Fruit fly (Drosophila melanogaster) whole organism, prepupa: ENCODE results near the gene CG14300.
A peak's percentile ranks its signal among the peaks of the same experiment; 100 is the strongest.

Experiments used
- CG10631 ChIP-seq: fragments of 200-800 bp; sonication (Bioruptor generic); optimal IDR thresholded peaks from 2 replicates; lab custom pipeline; 2016; ENCODE audit warnings: missing biosample characterization, missing genetic modification characterization
- CG10669 ChIP-seq: fragments of 200-800 bp; sonication (Bioruptor generic); optimal IDR thresholded peaks from 3 replicates; lab custom pipeline; 2018; ENCODE audit warnings: missing biosample characterization, mild to moderate bottlenecking, missing genetic modification characterization, moderate library complexity
- CG11762 ChIP-seq: fragments of 200-800 bp; sonication (Bioruptor generic); optimal IDR thresholded peaks from 3 replicates; lab custom pipeline; 2016; ENCODE audit warnings: missing biosample characterization, missing genetic modification characterization; ENCODE audit not compliant: insufficient read depth
- CG15336 ChIP-seq: fragments of 200-800 bp; sonication (Bioruptor generic); IDR thresholded peaks from 2 replicates; pipeline ENCODE4 v1.3.6; 2022; ENCODE audit warnings: missing biosample characterization, missing genetic modification characterization
- CG1621 ChIP-seq: fragments of 200-800 bp; sonication (Bioruptor generic); optimal IDR thresholded peaks from 3 replicates; lab custom pipeline; 2018; ENCODE audit warnings: missing biosample characterization, mild to moderate bottlenecking, missing genetic modification characterization
- CG3032 ChIP-seq: fragments of 200-800 bp; optimal IDR thresholded peaks from 2 replicates; lab custom pipeline; 2019; ENCODE audit warnings: missing biosample characterization, mild to moderate bottlenecking, missing genetic modification characterization, moderate library complexity
- CG32006 ChIP-seq: fragments of 200-800 bp; sonication (Bioruptor generic); optimal IDR thresholded peaks from 3 replicates; lab custom pipeline; 2017; ENCODE audit warnings: missing biosample characterization, mild to moderate bottlenecking, missing genetic modification characterization
- CG34406 ChIP-seq: fragments of 200-800 bp; sonication (Bioruptor generic); optimal IDR thresholded peaks from 3 replicates; lab custom pipeline; 2016; ENCODE audit warnings: missing biosample characterization, missing genetic modification characterization
- CG4318 ChIP-seq: fragments of 200-800 bp; sonication (Bioruptor generic); optimal IDR thresholded peaks from 3 replicates; lab custom pipeline; 2017; ENCODE audit warnings: missing biosample characterization, mild to moderate bottlenecking, missing genetic modification characterization
- CG6792 ChIP-seq: fragments of 200-800 bp; sonication (Bioruptor generic); optimal IDR thresholded peaks from 3 replicates; lab custom pipeline; 2016; ENCODE audit warnings: missing biosample characterization, missing genetic modification characterization
- CG6808 ChIP-seq: fragments of 200-800 bp; sonication (Bioruptor generic); optimal IDR thresholded peaks from 3 replicates; lab custom pipeline; 2017; ENCODE audit warnings: missing biosample characterization, missing genetic modification characterization, mild to moderate bottlenecking, moderate library complexity, missing genetic modification reagents
- CG6854 ChIP-seq: fragments of 200-800 bp; sonication (Bioruptor generic); optimal IDR thresholded peaks from 2 replicates; lab custom pipeline; 2017; ENCODE audit warnings: missing biosample characterization, mild to moderate bottlenecking, missing genetic modification characterization
- CG7368 ChIP-seq: fragments of 200-800 bp; sonication (Bioruptor generic); optimal IDR thresholded peaks from 3 replicates; lab custom pipeline; 2016; ENCODE audit warnings: missing biosample characterization, missing genetic modification characterization
- CG8119 ChIP-seq: fragments of 200-800 bp; sonication (Bioruptor generic); IDR thresholded peaks from 3 replicates; pipeline ENCODE4 v1.3.6; 2022; ENCODE audit warnings: missing biosample characterization, missing genetic modification characterization
- CG8319 ChIP-seq: fragments of 200-800 bp; sonication (Bioruptor generic); optimal IDR thresholded peaks from 3 replicates; lab custom pipeline; 2016; ENCODE audit warnings: missing biosample characterization, missing genetic modification characterization
- CG8632 ChIP-seq: fragments of 200-800 bp; sonication (Bioruptor generic); optimal IDR thresholded peaks from 3 replicates; lab custom pipeline; 2016; ENCODE audit warnings: missing biosample characterization, missing genetic modification characterization
- Eip78C ChIP-seq: fragments of 200-800 bp; sonication (Bioruptor generic); peaks from one replicate; lab custom pipeline; 2016; ENCODE audit warnings: missing biosample characterization, missing genetic modification characterization
- Ets21C ChIP-seq: fragments of 200-800 bp; sonication (Bioruptor generic); optimal IDR thresholded peaks from 3 replicates; lab custom pipeline; 2016; ENCODE audit warnings: missing biosample characterization, missing genetic modification characterization
- Ets96B ChIP-seq: fragments of 200-800 bp; optimal IDR thresholded peaks from 2 replicates; lab custom pipeline; 2019; ENCODE audit warnings: missing biosample characterization, mild to moderate bottlenecking, missing genetic modification characterization, moderate library complexity
- Hr38 ChIP-seq: sonication (Bioruptor generic); optimal IDR thresholded peaks from 2 replicates; lab custom pipeline; 2016; ENCODE audit warnings: missing biosample characterization, missing genetic modification characterization
- Hr39 ChIP-seq: fragments of 200-800 bp; sonication (Bioruptor generic); optimal IDR thresholded peaks from 2 replicates; lab custom pipeline; 2016; ENCODE audit warnings: missing biosample characterization, missing genetic modification characterization
- Hr4 ChIP-seq: fragments of 200-800 bp; sonication (Bioruptor generic); optimal IDR thresholded peaks from 3 replicates; lab custom pipeline; 2016; ENCODE audit warnings: missing biosample characterization, missing genetic modification characterization
- Met ChIP-seq: fragments of 200-800 bp; sonication (Bioruptor generic); optimal IDR thresholded peaks from 3 replicates; lab custom pipeline; 2016; ENCODE audit warnings: missing biosample characterization, missing genetic modification characterization
- Smox ChIP-seq: fragments of 200-800 bp; sonication (Bioruptor generic); optimal IDR thresholded peaks from 3 replicates; lab custom pipeline; 2016; ENCODE audit warnings: missing biosample characterization, missing genetic modification characterization
- Sox102F ChIP-seq: fragments of 200-800 bp; sonication (Bioruptor generic); optimal IDR thresholded peaks from 2 replicates; lab custom pipeline; 2016; ENCODE audit warnings: missing biosample characterization, mild to moderate bottlenecking, missing genetic modification characterization
- Sox14 ChIP-seq: fragments of 200-800 bp; sonication (Bioruptor generic); optimal IDR thresholded peaks from 3 replicates; lab custom pipeline; 2016; ENCODE audit warnings: missing biosample characterization, missing genetic modification characterization
- Sox15 ChIP-seq: fragments of 200-800 bp; sonication (Bioruptor generic); optimal IDR thresholded peaks from 3 replicates; lab custom pipeline; 2016; ENCODE audit warnings: missing biosample characterization, missing genetic modification characterization
- achi ChIP-seq: fragments of 200-800 bp; sonication (Bioruptor generic); optimal IDR thresholded peaks from 3 replicates; lab custom pipeline; 2016; ENCODE audit warnings: missing biosample characterization, missing genetic modification characterization
- acj6 ChIP-seq: fragments of 200-800 bp; sonication (Bioruptor generic); optimal IDR thresholded peaks from 3 replicates; lab custom pipeline; 2016; ENCODE audit warnings: missing biosample characterization, missing genetic modification characterization
- cyc ChIP-seq: fragments of 200-800 bp; sonication (Bioruptor generic); optimal IDR thresholded peaks from 3 replicates; lab custom pipeline; 2016; ENCODE audit warnings: missing biosample characterization, missing genetic modification characterization
- dac ChIP-seq: fragments of 200-800 bp; sonication (Bioruptor generic); optimal IDR thresholded peaks from 2 replicates; lab custom pipeline; 2017; ENCODE audit warnings: missing biosample characterization, mild to moderate bottlenecking, missing genetic modification characterization
- dsx ChIP-seq: fragments of 200-800 bp; optimal IDR thresholded peaks from 3 replicates; lab custom pipeline; 2019; ENCODE audit warnings: missing biosample characterization, mild to moderate bottlenecking, missing genetic modification characterization, moderate library complexity; ENCODE audit not compliant: poor library complexity, severe bottlenecking
- esn ChIP-seq: fragments of 200-800 bp; sonication (Bioruptor generic); optimal IDR thresholded peaks from 2 replicates; lab custom pipeline; 2016; ENCODE audit warnings: missing biosample characterization, mild to moderate bottlenecking, missing genetic modification characterization, moderate library complexity
- fd59A ChIP-seq: fragments of 200-800 bp; sonication (Bioruptor generic); optimal IDR thresholded peaks from 2 replicates; lab custom pipeline; 2017; ENCODE audit warnings: missing biosample characterization, mild to moderate bottlenecking, missing genetic modification characterization, missing genetic modification reagents
- fd85E ChIP-seq: fragments of 200-800 bp; sonication (Bioruptor generic); optimal IDR thresholded peaks from 3 replicates; lab custom pipeline; 2016; ENCODE audit warnings: missing biosample characterization, missing genetic modification characterization
- fkh ChIP-seq: fragments of 200-800 bp; sonication (Bioruptor generic); optimal IDR thresholded peaks from 3 replicates; lab custom pipeline; 2017; ENCODE audit warnings: missing biosample characterization, mild to moderate bottlenecking, missing genetic modification characterization, moderate library complexity
- lz ChIP-seq: fragments of 200-800 bp; sonication (Bioruptor generic); optimal IDR thresholded peaks from 3 replicates; lab custom pipeline; 2016; ENCODE audit warnings: missing biosample characterization, missing genetic modification characterization
- net ChIP-seq: fragments of 200-800 bp; sonication (Bioruptor generic); optimal IDR thresholded peaks from 3 replicates; lab custom pipeline; 2016; ENCODE audit warnings: missing biosample characterization, missing genetic modification characterization
- pdm3 ChIP-seq: fragments of 200-800 bp; sonication (Bioruptor generic); optimal IDR thresholded peaks from 3 replicates; lab custom pipeline; 2016; ENCODE audit warnings: missing biosample characterization, missing genetic modification characterization
- salr ChIP-seq, 2 experiments: fragments of 200-800 bp; sonication (Bioruptor generic); optimal IDR thresholded peaks; 3 replicates each; lab custom pipeline; 2016 to 2018; ENCODE audit warnings: missing biosample characterization in 2 of 2, missing genetic modification characterization in 2 of 2, mild to moderate bottlenecking in 1 of 2
- ss ChIP-seq, 2 experiments: fragments of 200-800 bp; sonication (Bioruptor generic); optimal IDR thresholded peaks; 2 replicates in 1 of 2; 3 replicates in 1 of 2; lab custom pipeline; 2017 to 2018; ENCODE audit warnings: mild to moderate bottlenecking in 2 of 2, missing biosample characterization in 2 of 2, missing genetic modification characterization in 2 of 2, moderate library complexity in 1 of 2
- svp ChIP-seq: fragments of 200-800 bp; sonication (Bioruptor generic); peaks from one replicate; lab custom pipeline; 2016; ENCODE audit warnings: missing biosample characterization, missing genetic modification characterization
- topi ChIP-seq: fragments of 200-800 bp; sonication (Bioruptor generic); optimal IDR thresholded peaks from 3 replicates; lab custom pipeline; 2016; ENCODE audit warnings: missing biosample characterization, missing genetic modification characterization
- vri ChIP-seq: fragments of 200-800 bp; sonication (Bioruptor generic); optimal IDR thresholded peaks from 3 replicates; lab custom pipeline; 2016; ENCODE audit warnings: missing biosample characterization, mild to moderate bottlenecking, missing genetic modification characterization

Gene CG14300

dm6 chr3R:18739978-18740954 is 46.8 kb upstream of the CG14300 start (continued):
- TF ChIP-seq acj6 (GFP tag; lab: Kevin White, UChicago) (no peak), ss (GFP tag; optimal IDR thresholded peaks at IDR 0.05; lab: Kevin White, UChicago) (no peak), cyc (GFP tag; lab: Kevin White, UChicago) (no peak), CG6854 (no peak), fkh (peak; percentile 40), CG8119 (GFP tag; lab: Robert Waterston, UW) (no peak; the same call in 2 of the 3 replicates), topi (GFP tag; lab: Kevin White, UChicago) (no peak), Hr39 (GFP tag; lab: Kevin White, UChicago) (no peak), Smox (GFP tag; lab: Kevin White, UChicago) (peak; percentile 10), CG7368 (no peak), Hr4 (GFP tag; lab: Kevin White, UChicago) (no peak), achi (no peak), Sox102F (GFP tag; lab: Kevin White, UChicago) (no peak), vri (GFP tag; lab: Kevin White, UChicago) (peak; percentile 13), svp (GFP tag; lab: Kevin White, UChicago) (no peak), Hr38 (GFP tag; lab: Kevin White, UChicago) (no peak), dsx (GFP tag; lab: Kevin White, UChicago) (no peak), fd85E (GFP tag; lab: Kevin White, UChicago) (no peak), CG4318 (GFP tag; lab: Kevin White, UChicago) (no peak), Sox14 (GFP tag; lab: Kevin White, UChicago) (no peak), CG15336 (GFP tag; lab: Robert Waterston, UW) (peak; percentile 21; the same call in 1 of the 2 replicates)
- TF ChIP-seq, all 60 proteins: peak for 9

dm6 chr3R:18739435-18739977 is 46.0 kb upstream of the CG14300 start:
- TF ChIP-seq Smox (GFP tag; lab: Kevin White, UChicago) (no peak), CG6854 (no peak), pdm3 (peak; percentile 24), Sox14 (GFP tag; lab: Kevin White, UChicago) (no peak), CG11762 (no peak), achi (peak; percentile 1), CG15336 (GFP tag; lab: Robert Waterston, UW) (no peak; the same call in 1 of the 2 replicates), Ets21C (no peak), CG32006 (peak; percentile 51), CG4318 (GFP tag; lab: Kevin White, UChicago) (no peak), CG7368 (peak; percentile 29), CG10669 (GFP tag; lab: Kevin White, UChicago) (no peak), Met (no peak), CG8319 (no peak), fd59A (GFP tag; lab: Kevin White, UChicago) (no peak), CG10631 (GFP tag; lab: Kevin White, UChicago) (no peak), Ets96B (tag; lab: Kevin White, UChicago) (no peak), ss (GFP tag; optimal IDR thresholded peaks at IDR 0.05; lab: Kevin White, UChicago) (peak in 1 of 2 experiments; percentile 26), CG6808 (GFP tag; lab: Kevin White, UChicago) (no peak), CG1621 (tag; lab: Kevin White, UChicago) (no peak), Eip78C (GFP tag; lab: Kevin White, UChicago) (peak; percentile 3), svp (GFP tag; lab: Kevin White, UChicago) (peak; percentile 76), Hr39 (GFP tag; lab: Kevin White, UChicago) (peak; percentile 5), Hr38 (GFP tag; lab: Kevin White, UChicago) (no peak), CG3032 (no peak), fd85E (GFP tag; lab: Kevin White, UChicago) (no peak), dac (GFP tag; lab: Kevin White, UChicago) (no peak), salr (GFP tag; optimal IDR thresholded peaks at IDR 0.05; lab: Kevin White, UChicago) (no peak), Sox102F (GFP tag; lab: Kevin White, UChicago) (no peak), cyc (GFP tag; lab: Kevin White, UChicago) (no peak), net (peak; percentile 8), CG8632 (no peak), CG8119 (GFP tag; lab: Robert Waterston, UW) (no peak; the same call in 1 of the 3 replicates), lz (GFP tag; lab: Kevin White, UChicago) (peak; percentile 13), fkh (no peak), CG34406 (GFP tag; lab: Kevin White, UChicago) (no peak), esn (peak; percentile 5), Sox15 (GFP tag; lab: Kevin White, UChicago) (no peak), CG6792 (no peak)
